Worm (Caenorhabditis elegans) whole organism, young adult: Measurements from ENCODE around the gene rps-9.

Experiments used
- B0035.1 ChIP-seq: sonication (generic microtip); optimal IDR thresholded peaks from 2 replicates; lab custom pipeline; 2016; ENCODE audit warnings: missing genetic modification characterization, mild to moderate bottlenecking, missing compliant biosample characterization, missing genotype, missing genetic modification reagents
- B0336.3 ChIP-seq: fragments of 200-800 bp; sonication (Bioruptor generic); IDR thresholded peaks from 2 replicates; pipeline ENCODE4 v1.3.6; 2022; ENCODE audit warnings: missing genetic modification characterization, missing compliant biosample characterization
- C17E4.6 ChIP-seq: fragments of 200-800 bp; sonication (Bioruptor generic); IDR thresholded peaks from 2 replicates; pipeline ENCODE4 v1.3.6; 2022; ENCODE audit warnings: missing genetic modification reagents, missing genetic modification characterization, missing compliant biosample characterization
- D2030.7 ChIP-seq: fragments of 200-800 bp; sonication (Bioruptor generic); IDR thresholded peaks from 2 replicates; pipeline ENCODE4 v1.3.6; 2022; ENCODE audit warnings: missing genetic modification reagents, missing genetic modification characterization, missing compliant biosample characterization
- F10E7.11 ChIP-seq: sonication (generic microtip); optimal IDR thresholded peaks from 2 replicates; lab custom pipeline; 2017; ENCODE audit warnings: mild to moderate bottlenecking, missing genetic modification characterization, moderate library complexity, missing compliant biosample characterization
- F22D6.2 ChIP-seq: sonication (generic microtip); optimal IDR thresholded peaks from 2 replicates; lab custom pipeline; 2016; ENCODE audit warnings: mild to moderate bottlenecking, missing genetic modification characterization, missing compliant biosample characterization
- F37B4.10 ChIP-seq: fragments of 200-800 bp; sonication (Bioruptor generic); IDR thresholded peaks from 2 replicates; pipeline ENCODE4 v1.3.6; 2022; ENCODE audit warnings: missing genetic modification characterization, missing compliant biosample characterization
- F39B2.1 ChIP-seq: fragments of 200-800 bp; sonication (Bioruptor generic); IDR thresholded peaks from 2 replicates; pipeline ENCODE4 v1.3.6; 2022; ENCODE audit warnings: missing genetic modification reagents, missing genetic modification characterization, missing compliant biosample characterization
- F49E8.2 ChIP-seq: sonication (generic microtip); optimal IDR thresholded peaks from 3 replicates; lab custom pipeline; 2017; ENCODE audit warnings: missing genetic modification characterization, mild to moderate bottlenecking, missing compliant biosample characterization, antibody characterized with exemption, moderate library complexity; ENCODE audit not compliant: insufficient read depth
- F52B5.7 ChIP-seq: sonication (generic microtip); optimal IDR thresholded peaks from 2 replicates; lab custom pipeline; 2016; ENCODE audit warnings: mild to moderate bottlenecking, missing genetic modification characterization, missing compliant biosample characterization
- F55B11.4 ChIP-seq: sonication (generic microtip); optimal IDR thresholded peaks from 2 replicates; lab custom pipeline; 2016; ENCODE audit warnings: missing compliant biosample characterization, missing genetic modification characterization, borderline replicate concordance; ENCODE audit not compliant: insufficient read depth
- K12H6.12 ChIP-seq: fragments of 200-800 bp; sonication (Bioruptor generic); optimal IDR thresholded peaks from 2 replicates; lab custom pipeline; 2018; ENCODE audit warnings: mild to moderate bottlenecking, missing genetic modification characterization, missing compliant biosample characterization
- T26A5.8 ChIP-seq: sonication (generic microtip); optimal IDR thresholded peaks from 2 replicates; lab custom pipeline; 2016; ENCODE audit warnings: missing genetic modification characterization, missing compliant biosample characterization
- Y79H2A.3 ChIP-seq: fragments of 200-800 bp; sonication (Bioruptor generic); conservative IDR thresholded peaks from 2 replicates; pipeline ENCODE4 v1.3.6; 2022; ENCODE audit warnings: missing genetic modification reagents, missing genetic modification characterization, missing compliant biosample characterization
- akir-1 ChIP-seq: fragments of 200-800 bp; sonication (Bioruptor generic); optimal IDR thresholded peaks from 2 replicates; lab custom pipeline; 2018; ENCODE audit warnings: mild to moderate bottlenecking, missing genetic modification characterization, moderate library complexity, missing compliant biosample characterization
- aptf-3 ChIP-seq: fragments of 200-800 bp; sonication (Bioruptor generic); IDR thresholded peaks from 2 replicates; pipeline ENCODE4 v1.3.6; 2022; ENCODE audit warnings: missing genetic modification characterization, missing compliant biosample characterization
- attf-3 ChIP-seq: fragments of 200-800 bp; sonication (Bioruptor generic); conservative IDR thresholded peaks from 2 replicates; pipeline ENCODE4 v1.3.6; 2022; ENCODE audit warnings: missing genetic modification reagents, missing genetic modification characterization, missing compliant biosample characterization
- attf-6 ChIP-seq: fragments of 200-800 bp; sonication (Bioruptor generic); IDR thresholded peaks from 2 replicates; pipeline ENCODE4 v1.3.6; 2022; ENCODE audit warnings: missing genetic modification reagents, missing genetic modification characterization, missing compliant biosample characterization
- bed-1 ChIP-seq: fragments of 200-800 bp; sonication (Bioruptor generic); IDR thresholded peaks from 2 replicates; pipeline ENCODE4 v1.3.6; 2022; ENCODE audit warnings: missing genetic modification reagents, missing genetic modification characterization, missing compliant biosample characterization
- ceh-27 ChIP-seq: fragments of 200-800 bp; sonication (Bioruptor generic); optimal IDR thresholded peaks from 2 replicates; lab custom pipeline; 2018; ENCODE audit warnings: mild to moderate bottlenecking, missing genetic modification characterization, moderate library complexity, missing compliant biosample characterization
- die-1 ChIP-seq: sonication (generic microtip); optimal IDR thresholded peaks from 2 replicates; lab custom pipeline; 2016; ENCODE audit warnings: missing genotype, mild to moderate bottlenecking, missing genetic modification characterization, missing compliant biosample characterization
- dpl-1 ChIP-seq: fragments of 150-350 bp; optimal IDR thresholded peaks from 2 replicates; lab custom pipeline; 2014; ENCODE audit warnings: missing biosample characterization, missing genetic modification reagents, missing genetic modification characterization
- efl-1 ChIP-seq: fragments of 150-350 bp; optimal IDR thresholded peaks from 2 replicates; lab custom pipeline; 2014; ENCODE audit warnings: missing biosample characterization, missing genetic modification reagents, missing genetic modification characterization
- gei-17 ChIP-seq: fragments of 200-800 bp; sonication (Bioruptor generic); optimal IDR thresholded peaks from 2 replicates; lab custom pipeline; 2018; ENCODE audit warnings: mild to moderate bottlenecking, missing genetic modification characterization, missing compliant biosample characterization
- hlh-26 ChIP-seq: fragments of 200-800 bp; sonication (Bioruptor generic); conservative IDR thresholded peaks from 2 replicates; pipeline ENCODE4 v1.3.6; 2022; ENCODE audit warnings: missing genetic modification reagents, missing genetic modification characterization, missing compliant biosample characterization
- hmg-20 ChIP-seq: fragments of 200-800 bp; sonication (Bioruptor generic); IDR thresholded peaks from 2 replicates; pipeline ENCODE4 v1.3.6; 2022; ENCODE audit warnings: missing genetic modification reagents, missing genetic modification characterization, missing compliant biosample characterization
- let-526 ChIP-seq: fragments of 200-800 bp; sonication (Bioruptor generic); IDR thresholded peaks from 2 replicates; pipeline ENCODE4 v1.3.6; 2022; ENCODE audit warnings: missing genetic modification reagents, missing genetic modification characterization, missing compliant biosample characterization
- let-607 ChIP-seq, 2 experiments: fragments of 200-800 bp in 1 of 2; sonication (Bioruptor generic) in 1 of 2; sonication (generic microtip) in 1 of 2; optimal IDR thresholded peaks; 2 replicates each; lab custom pipeline; 2016 to 2018; ENCODE audit warnings: mild to moderate bottlenecking in 2 of 2, missing compliant biosample characterization in 2 of 2, missing genetic modification characterization in 2 of 2, moderate library complexity in 2 of 2, missing genotype in 1 of 2
- lin-40 ChIP-seq: sonication (generic microtip); optimal IDR thresholded peaks from 2 replicates; lab custom pipeline; 2016; ENCODE audit warnings: missing genetic modification characterization, mild to moderate bottlenecking, missing compliant biosample characterization, missing genotype, missing genetic modification reagents
- lsl-1 ChIP-seq: fragments of 200-800 bp; sonication (Bioruptor generic); optimal IDR thresholded peaks from 2 replicates; lab custom pipeline; 2018; ENCODE audit warnings: mild to moderate bottlenecking, missing genetic modification characterization, moderate library complexity, missing compliant biosample characterization
- madf-10 ChIP-seq: sonication (generic microtip); optimal IDR thresholded peaks from 2 replicates; lab custom pipeline; 2016; ENCODE audit warnings: mild to moderate bottlenecking, missing genetic modification characterization, missing compliant biosample characterization
- madf-6 ChIP-seq: fragments of 200-800 bp; sonication (Bioruptor generic); IDR thresholded peaks from 2 replicates; pipeline ENCODE4 v1.3.6; 2022; ENCODE audit warnings: missing genetic modification reagents, missing genetic modification characterization, missing compliant biosample characterization
- mel-28 ChIP-seq: sonication (generic microtip); optimal IDR thresholded peaks from 2 replicates; lab custom pipeline; 2016; ENCODE audit warnings: borderline replicate concordance, mild to moderate bottlenecking, missing genetic modification characterization, missing compliant biosample characterization
- mes-4 ChIP-seq: sonication (generic microtip); optimal IDR thresholded peaks from 2 replicates; lab custom pipeline; 2016; ENCODE audit warnings: missing genotype, missing genetic modification characterization, missing compliant biosample characterization
- nfya-1 ChIP-seq: sonication (generic microtip); optimal IDR thresholded peaks from 2 replicates; lab custom pipeline; 2017; ENCODE audit warnings: antibody characterized with exemption, missing compliant biosample characterization, missing genetic modification characterization, borderline replicate concordance; ENCODE audit not compliant: insufficient read depth
- nfya-2 ChIP-seq: fragments of 200-800 bp; sonication (Bioruptor generic); IDR thresholded peaks from 2 replicates; pipeline ENCODE4 v1.3.6; 2022; ENCODE audit warnings: missing genetic modification reagents, missing genetic modification characterization, missing compliant biosample characterization
- nhr-179 ChIP-seq: sonication (generic microtip); optimal IDR thresholded peaks from 2 replicates; lab custom pipeline; 2016; ENCODE audit warnings: mild to moderate bottlenecking, missing genetic modification characterization, missing compliant biosample characterization
- nhr-27 ChIP-seq: fragments of 200-800 bp; sonication (Bioruptor generic); optimal IDR thresholded peaks from 2 replicates; lab custom pipeline; 2018; ENCODE audit warnings: mild to moderate bottlenecking, missing genetic modification characterization, moderate library complexity, missing compliant biosample characterization
- nhr-90 ChIP-seq: sonication (generic microtip); optimal IDR thresholded peaks from 2 replicates; lab custom pipeline; 2016; ENCODE audit warnings: missing genotype, mild to moderate bottlenecking, missing genetic modification characterization, missing compliant biosample characterization
- pbrm-1 ChIP-seq: fragments of 200-800 bp; sonication (Bioruptor generic); IDR thresholded peaks from 2 replicates; pipeline ENCODE4 v1.3.6; 2022; ENCODE audit warnings: missing genetic modification reagents, missing genetic modification characterization, missing compliant biosample characterization
- pha-4 ChIP-seq: fragments of 150-350 bp; sonication (generic microtip); optimal IDR thresholded peaks from 2 replicates; lab custom pipeline; 2014; ENCODE audit warnings: missing biosample characterization, missing genetic modification reagents, missing genetic modification characterization
- snpc-4 ChIP-seq, 5 experiments: fragments of 150-350 bp in 1 of 5; sonication (generic microtip) in 4 of 5; optimal IDR thresholded peaks; 2 replicates each; lab custom pipeline; 2014 to 2018; ENCODE audit warnings: missing genetic modification characterization in 5 of 5, missing biosample characterization in 3 of 5, antibody characterized with exemption in 2 of 5, mild to moderate bottlenecking in 2 of 5, missing compliant biosample characterization in 2 of 5, missing genotype in 2 of 5, moderate library complexity in 2 of 5, missing genetic modification reagents in 1 of 5
- somi-1 ChIP-seq: fragments of 200-800 bp; sonication (Bioruptor generic); optimal IDR thresholded peaks from 2 replicates; lab custom pipeline; 2018; ENCODE audit warnings: mild to moderate bottlenecking, missing genetic modification characterization, missing compliant biosample characterization
- tbp1 ChIP-seq: fragments of 200-800 bp; sonication (Bioruptor generic); optimal IDR thresholded peaks from 2 replicates; lab custom pipeline; 2018; ENCODE audit warnings: mild to moderate bottlenecking, missing genetic modification characterization, missing compliant biosample characterization
- tlf-1 ChIP-seq: fragments of 200-800 bp; sonication (Bioruptor generic); optimal IDR thresholded peaks from 2 replicates; lab custom pipeline; 2018; ENCODE audit warnings: mild to moderate bottlenecking, missing genetic modification characterization, missing compliant biosample characterization
- unc-62 ChIP-seq: fragments of 150-350 bp; optimal IDR thresholded peaks from 2 replicates; lab custom pipeline; 2014; ENCODE audit warnings: missing biosample characterization, missing genetic modification reagents, missing genetic modification characterization
- ztf-22 ChIP-seq: fragments of 200-800 bp; sonication (Bioruptor generic); optimal IDR thresholded peaks from 2 replicates; lab custom pipeline; 2018; ENCODE audit warnings: mild to moderate bottlenecking, missing genetic modification characterization, moderate library complexity, missing compliant biosample characterization
- ztf-26 ChIP-seq: sonication (generic microtip); optimal IDR thresholded peaks from 2 replicates; lab custom pipeline; 2017; ENCODE audit warnings: missing genetic modification characterization, missing compliant biosample characterization
- ztf-28 ChIP-seq: fragments of 200-800 bp; sonication (Bioruptor generic); IDR thresholded peaks from 2 replicates; pipeline ENCODE4 v1.3.6; 2022; ENCODE audit warnings: missing genetic modification reagents, missing genetic modification characterization, missing compliant biosample characterization

The rps-9 gene

DNA sequence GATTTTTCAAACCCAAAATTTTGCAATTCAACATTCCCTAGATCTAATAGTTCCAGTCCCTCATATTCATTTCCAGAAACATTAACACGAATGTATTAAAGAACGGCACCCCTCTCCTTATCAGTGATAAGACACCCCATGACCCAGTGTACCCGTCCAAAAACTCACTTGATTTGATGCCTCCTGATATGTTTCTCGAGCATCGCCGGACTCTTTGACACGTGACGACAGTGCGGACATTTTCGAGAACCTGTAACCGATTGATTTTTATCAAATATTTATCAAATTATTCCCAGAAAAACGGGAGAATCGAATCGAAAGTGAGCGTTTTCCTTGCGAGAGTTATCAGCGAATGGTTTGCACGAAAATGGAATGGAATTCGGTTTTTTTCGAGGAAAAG is 24.8 kb upstream of the rps-9 start (continued):
- TF ChIP-seq F55B11.4 (no peak), let-607 (tag; optimal IDR thresholded peaks at IDR 0.05; lab: Kevin White, UChicago) (peak in 1 of 2 experiments; percentile 17), gei-17 (GFP tag; lab: Kevin White, UChicago) (no peak), attf-3 (GFP tag; lab: Robert Waterston, UW) (no peak), nfya-2 (GFP tag; lab: Robert Waterston, UW) (no peak), tbp1 (GFP tag; lab: Kevin White, UChicago) (peak; percentile 34), hmg-20 (GFP tag; lab: Robert Waterston, UW) (no peak), nhr-179 (tag; lab: Kevin White, UChicago) (no peak), K12H6.12 (no peak), nhr-27 (tag; lab: Kevin White, UChicago) (no peak), C17E4.6 (GFP tag; lab: Robert Waterston, UW) (no peak), T26A5.8 (no peak), bed-1 (no peak), attf-6 (GFP tag; lab: Robert Waterston, UW) (no peak), hlh-26 (GFP tag; lab: Robert Waterston, UW) (no peak), D2030.7 (GFP tag; lab: Robert Waterston, UW) (no peak), madf-10 (peak; percentile 38), F39B2.1 (GFP tag; lab: Robert Waterston, UW) (no peak), Y79H2A.3 (GFP tag; lab: Robert Waterston, UW) (no peak), ztf-26 (tag; lab: Kevin White, UChicago) (no peak), nhr-90 (tag; lab: Kevin White, UChicago) (peak; percentile 26), pha-4 (no peak), lsl-1 (GFP tag; lab: Kevin White, UChicago) (no peak), F10E7.11 (tag; lab: Kevin White, UChicago) (no peak), ceh-27 (GFP tag; lab: Kevin White, UChicago) (no peak), F37B4.10 (GFP tag; lab: Robert Waterston, UW) (no peak), nfya-1 (tag; lab: Kevin White, UChicago) (no peak), F22D6.2 (tag; lab: Kevin White, UChicago) (no peak), dpl-1 (GFP tag; lab: Kevin White, UChicago) (no peak), pbrm-1 (GFP tag; lab: Robert Waterston, UW) (no peak), B0035.1 (no peak), let-526 (GFP tag; lab: Robert Waterston, UW) (peak; percentile 48; the same call in 1 of the 2 replicates), B0336.3 (peak; percentile 41; the same call in 1 of the 2 replicates), unc-62 (GFP tag; lab: Kevin White, UChicago) (no peak), akir-1 (GFP tag; lab: Kevin White, UChicago) (no peak), ztf-22 (no peak), lin-40 (no peak), aptf-3 (GFP tag; lab: Robert Waterston, UW) (no peak), ztf-28 (GFP tag; lab: Robert Waterston, UW) (no peak), F52B5.7 (tag; lab: Kevin White, UChicago) (no peak), somi-1 (GFP tag; lab: Kevin White, UChicago) (no peak), snpc-4 (GFP tag; optimal IDR thresholded peaks at IDR 0.05; lab: Kevin White, UChicago) (no peak), snpc-4 (tag; optimal IDR thresholded peaks at IDR 0.05; lab: Kevin White, UChicago) (peak in 1 of 4 experiments; percentile 16), madf-6 (no peak), mes-4 (tag; lab: Kevin White, UChicago) (no peak), mel-28 (tag; lab: Kevin White, UChicago) (no peak), die-1 (tag; lab: Kevin White, UChicago) (no peak), tlf-1 (peak; percentile 42), efl-1 (GFP tag; lab: Kevin White, UChicago) (no peak), F49E8.2 (tag; lab: Kevin White, UChicago) (no peak)
